Comparison of ENCODE assay signal across 6 worm cellular contexts in genomic region chrIV:128525-128924, ce11.
TF ChIP-seq lines count a peak whose summit lies in the region.

No protein-coding gene starts in this region.

TF ChIP-seq in whole organism, L1 larva, 84 proteins besides CTCF, POLR2A, EP300 and RAD21:
- TF ChIP-seq nhr-85 (tag; lab: Kevin White, UChicago) (peak; percentile 27), lin-14 (GFP tag; optimal IDR thresholded peaks at IDR 0.05; lab: Kevin White, UChicago) (peak; percentile 58), aly-2 (tag; optimal IDR thresholded peaks at IDR 0.05; lab: Kevin White, UChicago) (no peak), vab-15 (tag; optimal IDR thresholded peaks at IDR 0.05; lab: Kevin White, UChicago) (no peak), dpl-1 (GFP tag; optimal IDR thresholded peaks at IDR 0.05; lab: Kevin White, UChicago) (no peak), aha-1 (tag; optimal IDR thresholded peaks at IDR 0.05; lab: Kevin White, UChicago) (no peak), ceh-90 (tag; optimal IDR thresholded peaks at IDR 0.05; lab: Kevin White, UChicago) (no peak), mef-2 (tag; optimal IDR thresholded peaks at IDR 0.05; lab: Kevin White, UChicago) (no peak)

TF ChIP-seq in whole organism, L4 larva, 104 proteins besides CTCF, POLR2A, EP300 and RAD21:
- peak; percentile 22 for TF ChIP-seq mxl-3 (GFP tag; optimal IDR thresholded peaks at IDR 0.05; lab: Kevin White, UChicago)
- TF ChIP-seq nhr-76 (tag; optimal IDR thresholded peaks at IDR 0.05; lab: Kevin White, UChicago) = no peak
- peak; percentile 93 for TF ChIP-seq set-16 (GFP tag; IDR thresholded peaks at IDR 0.05; lab: Robert Waterston, UW)
- peak; percentile 53 for TF ChIP-seq lin-38 (GFP tag; IDR thresholded peaks at IDR 0.05; lab: Robert Waterston, UW)
- TF ChIP-seq mes-2 (tag; optimal IDR thresholded peaks at IDR 0.05; lab: Kevin White, UChicago; ENCODE audit: poor library complexity, severe bottlenecking) = peak; percentile 8
TF ChIP-seq in whole organism, L4 larva: peak in this region for 4.

TF ChIP-seq in whole organism, early embryonic, 17 proteins besides CTCF, POLR2A, EP300 and RAD21:
- TF ChIP-seq hnd-1 (tag; optimal IDR thresholded peaks at IDR 0.05; lab: Kevin White, UChicago) (no peak), scrt-1 (GFP tag; IDR thresholded peaks at IDR 0.05; lab: Robert Waterston, UW) (no peak), aly-1 (tag; optimal IDR thresholded peaks at IDR 0.05; lab: Kevin White, UChicago) (no peak), tra-4 (tag; optimal IDR thresholded peaks at IDR 0.05; lab: Kevin White, UChicago) (no peak), hmg-4 (GFP tag; optimal IDR thresholded peaks at IDR 0.05; lab: Kevin White, UChicago) (peak; percentile 46), ama-1 (optimal IDR thresholded peaks at IDR 0.05; lab: Kevin White, UChicago) (no peak), B0310.2 (tag; optimal IDR thresholded peaks at IDR 0.05; lab: Kevin White, UChicago) (peak; percentile 49), tbx-11 (GFP tag; IDR thresholded peaks at IDR 0.05; lab: Robert Waterston, UW) (0 out of 2 replicates have a peak, but pooled peaks have one; percentile 6), hmbx-1 (tag; optimal IDR thresholded peaks at IDR 0.05; lab: Kevin White, UChicago) (no peak), pes-1 (GFP tag; IDR thresholded peaks at IDR 0.05; lab: Robert Waterston, UW) (no peak), sea-1 (GFP tag; conservative IDR thresholded peaks at IDR 0.05; lab: Robert Waterston, UW) (no peak; the same call in 1 of the 2 replicates), ceh-36 (tag; optimal IDR thresholded peaks at IDR 0.05; lab: Kevin White, UChicago) (no peak), ceh-13 (GFP tag; optimal IDR thresholded peaks at IDR 0.05; lab: Kevin White, UChicago) (no peak), flt-1 (GFP tag; IDR thresholded peaks at IDR 0.05; lab: Robert Waterston, UW) (no peak), ets-7 (tag; optimal IDR thresholded peaks at IDR 0.05; lab: Kevin White, UChicago) (no peak), F13C5.2 (tag; optimal IDR thresholded peaks at IDR 0.05; lab: Kevin White, UChicago) (no peak), tbx-37 (GFP tag; conservative IDR thresholded peaks at IDR 0.05; lab: Robert Waterston, UW) (no peak)

TF ChIP-seq in whole organism, late embryonic, 69 proteins besides CTCF, POLR2A, EP300 and RAD21:
- TF ChIP-seq ceh-19 (GFP tag; optimal IDR thresholded peaks at IDR 0.05; lab: Kevin White, UChicago) (peak; percentile 22), F13H6.1 (tag; optimal IDR thresholded peaks at IDR 0.05; lab: Kevin White, UChicago) (no peak), unc-42 (tag; optimal IDR thresholded peaks at IDR 0.05; lab: Kevin White, UChicago) (no peak), elt-2 (tag; optimal IDR thresholded peaks at IDR 0.05; lab: Kevin White, UChicago) (peak; percentile 21)

TF ChIP-seq in whole organism, mixed stage, embryonic, 35 proteins besides CTCF, POLR2A, EP300 and RAD21:
- TF ChIP-seq drap-1 (GFP tag; optimal IDR thresholded peaks at IDR 0.05; lab: Kevin White, UChicago) = peak; percentile 28
- peak; percentile 70 for TF ChIP-seq sptf-1 (tag; optimal IDR thresholded peaks at IDR 0.05; lab: Kevin White, UChicago)
- peak; percentile 50 for TF ChIP-seq M03D4.4 (tag; optimal IDR thresholded peaks at IDR 0.05; lab: Kevin White, UChicago)
- peak; percentile 60 for TF ChIP-seq mls-2 (tag; optimal IDR thresholded peaks at IDR 0.05; lab: Kevin White, UChicago)
- TF ChIP-seq ceh-43 (GFP tag; optimal IDR thresholded peaks at IDR 0.05; lab: Kevin White, UChicago) = peak; percentile 32
- TF ChIP-seq ceh-83 (GFP tag; optimal IDR thresholded peaks at IDR 0.05; lab: Kevin White, UChicago) = peak; percentile 51
- TF ChIP-seq sem-2 (GFP tag; optimal IDR thresholded peaks at IDR 0.05; lab: Kevin White, UChicago) = peak; percentile 2
- no peak for TF ChIP-seq nhr-76 (tag; optimal IDR thresholded peaks at IDR 0.05; lab: Kevin White, UChicago)
- no peak for TF ChIP-seq zip-8 (tag; optimal IDR thresholded peaks at IDR 0.05; lab: Kevin White, UChicago)

TF ChIP-seq in whole organism, young adult, 124 proteins besides CTCF, POLR2A, EP300 and RAD21:
- TF ChIP-seq hsf-1 (GFP tag; IDR thresholded peaks at IDR 0.05; lab: Robert Waterston, UW) = 0 out of 2 replicates have a peak, but pooled peaks have one; percentile 27
- no peak for TF ChIP-seq cebp-1 (GFP tag; IDR thresholded peaks at IDR 0.05; lab: Robert Waterston, UW)
- peak; percentile 10 for TF ChIP-seq cebp-1 (tag; optimal IDR thresholded peaks at IDR 0.05; lab: Kevin White, UChicago)
- peak; percentile 64; the same call in 1 of the 2 replicates for TF ChIP-seq mcd-1 (GFP tag; IDR thresholded peaks at IDR 0.05; lab: Robert Waterston, UW)
- peak; percentile 95 for TF ChIP-seq zfh-2 (GFP tag; conservative IDR thresholded peaks at IDR 0.05; lab: Robert Waterston, UW)
- TF ChIP-seq Y67H2A.10 (GFP tag; conservative IDR thresholded peaks at IDR 0.05; lab: Robert Waterston, UW) = no peak
- TF ChIP-seq lin-26 (GFP tag; IDR thresholded peaks at IDR 0.05; lab: Robert Waterston, UW) = 0 out of 2 replicates have a peak, but pooled peaks have one; percentile 12
- TF ChIP-seq efl-1 (GFP tag; optimal IDR thresholded peaks at IDR 0.05; lab: Kevin White, UChicago) = peak; percentile 28
- TF ChIP-seq let-607 (tag; optimal IDR thresholded peaks at IDR 0.05; lab: Kevin White, UChicago) = peak; percentile 30 to 66
- TF ChIP-seq ceh-58 (GFP tag; IDR thresholded peaks at IDR 0.05; lab: Robert Waterston, UW) = no peak
- no peak for TF ChIP-seq T26A5.8 (tag; optimal IDR thresholded peaks at IDR 0.05; lab: Kevin White, UChicago)
- TF ChIP-seq D2030.7 (GFP tag; IDR thresholded peaks at IDR 0.05; lab: Robert Waterston, UW) = peak; percentile 32; the same call in 1 of the 2 replicates
- peak; percentile 32; the same call in 1 of the 2 replicates for TF ChIP-seq hmg-1.2 (GFP tag; IDR thresholded peaks at IDR 0.05; lab: Robert Waterston, UW)
- peak; percentile 97 for TF ChIP-seq egrh-3 (GFP tag; IDR thresholded peaks at IDR 0.05; lab: Robert Waterston, UW)
- 0 out of 2 replicates have a peak, but pooled peaks have one; percentile 18 for TF ChIP-seq B0336.3 (GFP tag; IDR thresholded peaks at IDR 0.05; lab: Robert Waterston, UW)
- peak; percentile 23 for TF ChIP-seq attf-5 (GFP tag; optimal IDR thresholded peaks at IDR 0.05; lab: Kevin White, UChicago)
- no peak for TF ChIP-seq hlh-12 (tag; optimal IDR thresholded peaks at IDR 0.05; lab: Kevin White, UChicago)
- no peak for TF ChIP-seq repo-1 (tag; optimal IDR thresholded peaks at IDR 0.05; lab: Kevin White, UChicago)
- no peak for TF ChIP-seq ztf-18 (tag; optimal IDR thresholded peaks at IDR 0.05; lab: Kevin White, UChicago)
- TF ChIP-seq B0035.1 (tag; optimal IDR thresholded peaks at IDR 0.05; lab: Kevin White, UChicago) = no peak
- no peak for TF ChIP-seq tbp1 (GFP tag; optimal IDR thresholded peaks at IDR 0.05; lab: Kevin White, UChicago)
- TF ChIP-seq madf-6 (GFP tag; IDR thresholded peaks at IDR 0.05; lab: Robert Waterston, UW) = peak; percentile 68
- peak; percentile 41 for TF ChIP-seq lsl-1 (GFP tag; optimal IDR thresholded peaks at IDR 0.05; lab: Kevin White, UChicago)
- peak; percentile 46 for TF ChIP-seq dox-1 (GFP tag; IDR thresholded peaks at IDR 0.05; lab: Robert Waterston, UW)
